Fruit fly (Drosophila melanogaster) whole organism, embryonic: ENCODE measurements around the gene CG31076.
A peak's percentile ranks its signal among the peaks of the same experiment; 100 is the strongest.

ENCODE experiments used
- B-H1 ChIP-seq: fragments of 200-800 bp; sonication (Bioruptor generic); IDR thresholded peaks from 3 replicates; pipeline ENCODE4 v1.3.6; 2022; ENCODE audit warnings: missing biosample characterization, missing genetic modification characterization
- CG10147 ChIP-seq: fragments of 200-800 bp; sonication (Bioruptor generic); optimal IDR thresholded peaks from 2 replicates; lab custom pipeline; 2019; ENCODE audit warnings: missing biosample characterization, mild to moderate bottlenecking, missing genetic modification characterization, moderate library complexity
- CG12071 ChIP-seq: fragments of 200-800 bp; sonication (Bioruptor generic); optimal IDR thresholded peaks from 3 replicates; lab custom pipeline; 2018; ENCODE audit warnings: missing biosample characterization, mild to moderate bottlenecking, missing genetic modification characterization
- CG15073 ChIP-seq: fragments of 200-800 bp; sonication (Bioruptor generic); optimal IDR thresholded peaks from 2 replicates; lab custom pipeline; 2016; ENCODE audit warnings: missing biosample characterization, missing genetic modification characterization
- CG1647 ChIP-seq: fragments of 200-800 bp; sonication (Bioruptor generic); optimal IDR thresholded peaks from 3 replicates; lab custom pipeline; 2016; ENCODE audit warnings: missing biosample characterization, missing genetic modification characterization
- CG3281 ChIP-seq: fragments of 200-800 bp; sonication (Bioruptor generic); optimal IDR thresholded peaks from 3 replicates; lab custom pipeline; 2017; ENCODE audit warnings: missing biosample characterization, mild to moderate bottlenecking, missing genetic modification characterization
- CG42726 ChIP-seq: fragments of 200-800 bp; sonication (Bioruptor generic); IDR thresholded peaks from 2 replicates; pipeline ENCODE4 v1.3.6; 2022; ENCODE audit warnings: missing biosample characterization, missing genetic modification characterization; ENCODE audit not compliant: partially characterized antibody
- CG4360 ChIP-seq: fragments of 200-800 bp; sonication (Bioruptor generic); IDR thresholded peaks from 2 replicates; pipeline ENCODE4 v1.3.6; 2022; ENCODE audit warnings: missing biosample characterization, missing genetic modification characterization
- CG7271 ChIP-seq: fragments of 200-800 bp; sonication (Bioruptor generic); optimal IDR thresholded peaks from 2 replicates; lab custom pipeline; 2018; ENCODE audit warnings: missing biosample characterization, mild to moderate bottlenecking, missing genetic modification characterization, moderate library complexity
- CG7786 ChIP-seq: fragments of 200-800 bp; sonication (Bioruptor generic); optimal IDR thresholded peaks from 2 replicates; lab custom pipeline; 2016; ENCODE audit warnings: missing biosample characterization, missing genetic modification characterization
- CG8359 ChIP-seq: fragments of 200-800 bp; sonication (Bioruptor generic); optimal IDR thresholded peaks from 2 replicates; lab custom pipeline; 2017; ENCODE audit warnings: missing biosample characterization, mild to moderate bottlenecking, missing genetic modification characterization, borderline replicate concordance
- CG9817 ChIP-seq: fragments of 200-800 bp; sonication (Bioruptor generic); optimal IDR thresholded peaks from 2 replicates; lab custom pipeline; 2018; ENCODE audit warnings: missing biosample characterization, mild to moderate bottlenecking, missing genetic modification characterization, moderate library complexity
- D19B ChIP-seq: fragments of 200-800 bp; sonication (Bioruptor generic); optimal IDR thresholded peaks from 2 replicates; lab custom pipeline; 2017; ENCODE audit warnings: missing biosample characterization, mild to moderate bottlenecking, missing genetic modification characterization
- E2f1 ChIP-seq: fragments of 200-800 bp; sonication (Bioruptor generic); IDR thresholded peaks from 2 replicates; pipeline ENCODE4 v1.3.6; 2022; ENCODE audit warnings: missing biosample characterization, missing genetic modification characterization
- Fer1 ChIP-seq: fragments of 200-800 bp; sonication (Bioruptor generic); optimal IDR thresholded peaks from 2 replicates; lab custom pipeline; 2017; ENCODE audit warnings: missing biosample characterization, mild to moderate bottlenecking, missing genetic modification characterization
- Gug ChIP-seq: fragments of 200-800 bp; sonication (Bioruptor generic); IDR thresholded peaks from 4 replicates; pipeline ENCODE4 v1.3.6; 2022; ENCODE audit warnings: missing biosample characterization, missing genetic modification characterization
- HLH3B ChIP-seq: fragments of 200-800 bp; sonication (Bioruptor generic); IDR thresholded peaks from 2 replicates; pipeline ENCODE4 v1.3.6; 2022; ENCODE audit warnings: missing biosample characterization, missing genetic modification characterization
- Hand ChIP-seq: fragments of 200-800 bp; sonication (Bioruptor generic); optimal IDR thresholded peaks from 2 replicates; lab custom pipeline; 2017; ENCODE audit warnings: mild to moderate bottlenecking, missing biosample characterization, missing genetic modification reagents, missing genetic modification characterization
- Hr51 ChIP-seq, 2 experiments: fragments of 200-800 bp; sonication (Bioruptor generic); optimal IDR thresholded peaks; 2 replicates in 1 of 2; 3 replicates in 1 of 2; lab custom pipeline; 2016 to 2018; ENCODE audit warnings: missing biosample characterization in 2 of 2, missing genetic modification characterization in 2 of 2, mild to moderate bottlenecking in 1 of 2, moderate library complexity in 1 of 2
- MTF-1 ChIP-seq: fragments of 200-800 bp; sonication (Bioruptor generic); optimal IDR thresholded peaks from 2 replicates; lab custom pipeline; 2018; ENCODE audit warnings: missing biosample characterization, mild to moderate bottlenecking, missing genetic modification characterization, borderline replicate concordance
- Neu2 ChIP-seq: fragments of 200-800 bp; sonication (Bioruptor generic); optimal IDR thresholded peaks from 3 replicates; lab custom pipeline; 2016; ENCODE audit warnings: missing biosample characterization, missing genetic modification characterization, borderline replicate concordance
- PHDP ChIP-seq: fragments of 200-800 bp; sonication (Bioruptor generic); optimal IDR thresholded peaks from 3 replicates; lab custom pipeline; 2018; ENCODE audit warnings: missing biosample characterization, mild to moderate bottlenecking, missing genetic modification characterization, moderate library complexity
- Rfx ChIP-seq: fragments of 200-800 bp; sonication (Bioruptor generic); IDR thresholded peaks from 2 replicates; pipeline ENCODE4 v1.3.6; 2022; ENCODE audit warnings: missing biosample characterization, missing genetic modification characterization
- Six4 ChIP-seq: fragments of 200-800 bp; sonication (Bioruptor generic); optimal IDR thresholded peaks from 2 replicates; lab custom pipeline; 2016; ENCODE audit warnings: missing biosample characterization, missing genetic modification characterization
- Taf1 ChIP-seq: fragments of 200-800 bp; sonication (Bioruptor generic); IDR thresholded peaks from 2 replicates; pipeline ENCODE4 v1.3.6; 2022; ENCODE audit warnings: missing biosample characterization, missing genetic modification characterization
- Usf ChIP-seq: fragments of 200-800 bp; sonication (Bioruptor generic); optimal IDR thresholded peaks from 2 replicates; lab custom pipeline; 2017; ENCODE audit warnings: missing genotype, missing biosample characterization, missing genetic modification characterization
- Vsx1 ChIP-seq: fragments of 200-800 bp; sonication (Bioruptor generic); optimal IDR thresholded peaks from 2 replicates; lab custom pipeline; 2017; ENCODE audit warnings: missing biosample characterization, mild to moderate bottlenecking, missing genetic modification characterization, missing genetic modification reagents
- Xrp1 ChIP-seq: fragments of 200-800 bp; sonication (Bioruptor generic); IDR thresholded peaks from 2 replicates; pipeline ENCODE4 v1.3.6; 2022; ENCODE audit warnings: missing biosample characterization, missing genetic modification characterization
- al ChIP-seq: fragments of 200-800 bp; sonication (Bioruptor generic); IDR thresholded peaks from 2 replicates; pipeline ENCODE4 v1.3.6; 2022; ENCODE audit warnings: missing biosample characterization, missing genetic modification characterization
- corto ChIP-seq: fragments of 200-800 bp; sonication (Bioruptor generic); optimal IDR thresholded peaks from 2 replicates; lab custom pipeline; 2016; ENCODE audit warnings: missing biosample characterization, mild to moderate bottlenecking, missing genetic modification characterization, moderate library complexity
- crol ChIP-seq: fragments of 200-800 bp; sonication (Bioruptor generic); IDR thresholded peaks from 2 replicates; pipeline ENCODE4 v1.3.6; 2022; ENCODE audit warnings: missing biosample characterization, missing genetic modification characterization
- crp ChIP-seq, 2 experiments: fragments of 200-800 bp; sonication (Bioruptor generic); optimal IDR thresholded peaks; 2 replicates in 1 of 2; 3 replicates in 1 of 2; lab custom pipeline; 2017; ENCODE audit warnings: missing biosample characterization in 2 of 2, missing genetic modification characterization in 2 of 2, mild to moderate bottlenecking in 1 of 2, moderate library complexity in 1 of 2
- dimm ChIP-seq: fragments of 200-800 bp; sonication (Bioruptor generic); IDR thresholded peaks from 2 replicates; pipeline ENCODE4 v1.3.6; 2022; ENCODE audit warnings: missing biosample characterization, missing genetic modification characterization
- dmrt99B ChIP-seq: fragments of 200-800 bp; sonication (Bioruptor generic); optimal IDR thresholded peaks from 2 replicates; lab custom pipeline; 2018; ENCODE audit warnings: missing biosample characterization, mild to moderate bottlenecking, missing genetic modification characterization, moderate library complexity
- ewg ChIP-seq: fragments of 200-800 bp; sonication (Bioruptor generic); optimal IDR thresholded peaks from 3 replicates; lab custom pipeline; 2017; ENCODE audit warnings: mild to moderate bottlenecking, missing biosample characterization, missing genetic modification reagents, missing genetic modification characterization
- fd102C ChIP-seq: fragments of 200-800 bp; sonication (Bioruptor generic); optimal IDR thresholded peaks from 2 replicates; lab custom pipeline; 2018; ENCODE audit warnings: missing biosample characterization, mild to moderate bottlenecking, missing genetic modification characterization, moderate library complexity
- gce ChIP-seq: fragments of 200-800 bp; sonication (Bioruptor generic); IDR thresholded peaks from 3 replicates; pipeline ENCODE4 v1.3.6; 2022; ENCODE audit warnings: missing biosample characterization, missing genetic modification characterization
- gcm ChIP-seq: fragments of 200-800 bp; sonication (Bioruptor generic); optimal IDR thresholded peaks from 2 replicates; lab custom pipeline; 2019; ENCODE audit warnings: missing biosample characterization, mild to moderate bottlenecking, missing genetic modification characterization, moderate library complexity
- gcm2 ChIP-seq: fragments of 200-800 bp; sonication (Bioruptor generic); optimal IDR thresholded peaks from 2 replicates; lab custom pipeline; 2016; ENCODE audit warnings: missing biosample characterization, missing genetic modification characterization
- gfzf ChIP-seq: fragments of 200-800 bp; sonication (Bioruptor generic); optimal IDR thresholded peaks from 2 replicates; lab custom pipeline; 2016; ENCODE audit warnings: missing biosample characterization, mild to moderate bottlenecking, missing genetic modification characterization, moderate library complexity
- phol ChIP-seq: fragments of 200-800 bp; sonication (Bioruptor generic); optimal IDR thresholded peaks from 3 replicates; lab custom pipeline; 2018; ENCODE audit warnings: missing biosample characterization, mild to moderate bottlenecking, missing genetic modification characterization, moderate library complexity
- sens ChIP-seq: fragments of 200-800 bp; sonication (Bioruptor generic); peaks from one replicate; lab custom pipeline; 2016; ENCODE audit warnings: missing biosample characterization, missing genetic modification characterization
- sima ChIP-seq: fragments of 200-800 bp; sonication (Bioruptor generic); optimal IDR thresholded peaks from 2 replicates; lab custom pipeline; 2016; ENCODE audit warnings: missing biosample characterization, missing genetic modification characterization
- sqz ChIP-seq: fragments of 200-800 bp; sonication (Bioruptor generic); optimal IDR thresholded peaks from 3 replicates; lab custom pipeline; 2018; ENCODE audit warnings: missing biosample characterization, mild to moderate bottlenecking, missing genetic modification characterization
- tio ChIP-seq: fragments of 200-800 bp; sonication (Bioruptor generic); optimal IDR thresholded peaks from 2 replicates; lab custom pipeline; 2017; ENCODE audit warnings: missing biosample characterization, missing genetic modification characterization, inconsistent platforms
- vnd ChIP-seq: fragments of 200-800 bp; sonication (Bioruptor generic); IDR thresholded peaks from 3 replicates; pipeline ENCODE4 v1.3.6; 2022; ENCODE audit warnings: missing biosample characterization, missing genetic modification characterization; ENCODE audit not compliant: partially characterized antibody

CG31076 gene

DNA sequence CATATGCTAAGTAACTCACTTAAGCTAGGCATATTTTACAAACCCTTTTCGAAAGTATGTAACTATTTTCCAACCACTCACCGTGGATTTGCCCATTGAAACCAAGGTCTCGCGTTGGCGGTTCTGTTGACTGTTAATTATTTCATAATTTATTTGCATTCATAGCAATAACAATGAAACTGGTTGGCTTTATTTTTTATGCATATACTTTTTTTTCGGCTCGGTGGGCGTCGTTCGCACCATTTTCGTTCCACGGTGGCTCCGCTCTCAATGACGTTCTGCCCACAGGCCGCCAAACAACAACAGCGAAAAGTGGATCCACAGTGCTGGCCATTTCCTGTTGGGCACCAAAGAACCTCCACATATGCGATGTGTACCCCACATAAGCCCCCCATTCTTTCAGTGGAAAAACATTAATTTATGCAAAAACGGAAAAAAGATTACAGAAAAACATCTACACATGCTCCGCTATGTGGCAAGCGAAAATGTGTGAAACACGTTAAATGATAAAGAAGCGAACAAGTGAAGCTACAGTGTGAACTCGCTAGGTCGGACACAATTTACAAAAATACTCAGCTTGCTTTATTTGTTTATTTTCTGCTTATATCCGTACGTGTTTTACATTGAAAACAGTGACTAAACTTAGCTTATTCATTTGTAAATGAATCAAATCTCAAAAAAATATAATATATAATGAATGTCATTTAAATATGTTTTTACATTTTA, 21.9 kb downstream of the CG31076 start (continued):
- TF ChIP-seq CG1647 (GFP tag; lab: Kevin White, UChicago): no peak
- no peak for TF ChIP-seq crol
- peak; percentile 10 for TF ChIP-seq Fer1
- TF ChIP-seq gce (GFP tag; lab: Robert Waterston, UW): 0 out of 3 replicates have a peak, but pooled peaks have one; percentile 10
- TF ChIP-seq CG15073 (GFP tag; lab: Kevin White, UChicago): no peak
- TF ChIP-seq Hand (GFP tag; lab: Kevin White, UChicago): no peak
- TF ChIP-seq CG7786: peak; percentile 13
- TF ChIP-seq sens (GFP tag; lab: Kevin White, UChicago): peak; percentile 79
- peak in 1 of 2 experiments; percentile 51 for TF ChIP-seq Hr51 (GFP tag; optimal IDR thresholded peaks at IDR 0.05; lab: Kevin White, UChicago)
- TF ChIP-seq Taf1 (GFP tag; lab: Robert Waterston, UW): no peak
- no peak for TF ChIP-seq sima (GFP tag; lab: Kevin White, UChicago)
- peak; percentile 62 for TF ChIP-seq Rfx (GFP tag; lab: Robert Waterston, UW)
- no peak for TF ChIP-seq CG12071 (GFP tag; lab: Kevin White, UChicago)
- TF ChIP-seq CG42726 (GFP tag; lab: Robert Waterston, UW): no peak
- no peak for TF ChIP-seq corto (GFP tag; lab: Kevin White, UChicago)
- peak; percentile 13 for TF ChIP-seq PHDP (tag; lab: Kevin White, UChicago)
- TF ChIP-seq al (GFP tag; lab: Robert Waterston, UW): no peak
- TF ChIP-seq ewg: no peak
- no peak for TF ChIP-seq Six4 (GFP tag; lab: Kevin White, UChicago)
- peak; percentile 37 for TF ChIP-seq B-H1 (GFP tag; lab: Robert Waterston, UW)
- TF ChIP-seq Usf (GFP tag; lab: Kevin White, UChicago): no peak
- no peak for TF ChIP-seq Neu2 (GFP tag; lab: Kevin White, UChicago)
- peak; percentile 36 for TF ChIP-seq phol (tag; lab: Kevin White, UChicago)
- TF ChIP-seq D19B (GFP tag; lab: Kevin White, UChicago): no peak
- peak; percentile 5 for TF ChIP-seq tio (GFP tag; lab: Kevin White, UChicago)
- TF ChIP-seq E2f1: 0 out of 2 replicates have a peak, but pooled peaks have one; percentile 10
- TF ChIP-seq CG3281 (GFP tag; lab: Kevin White, UChicago): no peak
- TF ChIP-seq HLH3B (GFP tag; lab: Robert Waterston, UW): peak; percentile 36; the same call in 1 of the 2 replicates
- no peak for TF ChIP-seq CG8359 (GFP tag; lab: Kevin White, UChicago)
- no peak for TF ChIP-seq vnd (GFP tag; lab: Robert Waterston, UW)
- no peak for TF ChIP-seq gfzf (GFP tag; lab: Kevin White, UChicago)
- TF ChIP-seq sqz: no peak
- peak; percentile 40; the same call in 1 of the 2 replicates for TF ChIP-seq Xrp1
- no peak for TF ChIP-seq Vsx1
- TF ChIP-seq gcm2 (GFP tag; lab: Kevin White, UChicago): no peak
- TF ChIP-seq CG10147 (GFP tag; lab: Kevin White, UChicago): no peak
- TF ChIP-seq crp (GFP tag; optimal IDR thresholded peaks at IDR 0.05; lab: Kevin White, UChicago): no peak
- no peak for TF ChIP-seq gcm
- TF ChIP-seq CG4360 (GFP tag; lab: Robert Waterston, UW): 0 out of 2 replicates have a peak, but pooled peaks have one; percentile 39
- no peak for TF ChIP-seq fd102C (GFP tag; lab: Kevin White, UChicago)
- no peak for TF ChIP-seq CG7271 (tag; lab: Kevin White, UChicago)
- TF ChIP-seq CG9817 (tag; lab: Kevin White, UChicago): no peak
- TF ChIP-seq dmrt99B: peak; percentile 43
- TF ChIP-seq Gug: peak; percentile 29; the same call in 2 of the 4 replicates
- TF ChIP-seq dimm (GFP tag; lab: Robert Waterston, UW): no peak
- TF ChIP-seq MTF-1 (GFP tag; lab: Kevin White, UChicago): no peak
